Fruit fly (Drosophila melanogaster) whole organism, embryonic: Measurements from ENCODE around the gene cup.

Experiments used
- Aef1 ChIP-seq: fragments of 200-800 bp; sonication (Bioruptor generic); IDR thresholded peaks from 3 replicates; pipeline ENCODE4 v1.3.6; 2022; ENCODE audit warnings: missing biosample characterization, missing genetic modification characterization
- Awh ChIP-seq: fragments of 200-800 bp; sonication (Bioruptor generic); IDR thresholded peaks from 2 replicates; pipeline ENCODE4, ENCODE4 v1.3.6; 2022; ENCODE audit warnings: missing biosample characterization, missing genetic modification characterization
- CG10274 ChIP-seq: fragments of 200-800 bp; sonication (Bioruptor generic); optimal IDR thresholded peaks from 3 replicates; lab custom pipeline; 2017; ENCODE audit warnings: missing biosample characterization, mild to moderate bottlenecking, missing genetic modification characterization
- CG12071 ChIP-seq: fragments of 200-800 bp; sonication (Bioruptor generic); optimal IDR thresholded peaks from 3 replicates; lab custom pipeline; 2018; ENCODE audit warnings: missing biosample characterization, mild to moderate bottlenecking, missing genetic modification characterization
- CG12104 ChIP-seq: fragments of 200-800 bp; sonication (Bioruptor generic); optimal IDR thresholded peaks from 3 replicates; lab custom pipeline; 2016; ENCODE audit warnings: missing biosample characterization, missing genetic modification characterization
- CG12236 ChIP-seq: fragments of 200-800 bp; sonication (Bioruptor generic); optimal IDR thresholded peaks from 2 replicates; lab custom pipeline; 2016; ENCODE audit warnings: missing biosample characterization, missing genetic modification characterization
- CG15601 ChIP-seq: fragments of 200-800 bp; sonication (Bioruptor generic); optimal IDR thresholded peaks from 3 replicates; lab custom pipeline; 2019; ENCODE audit warnings: missing biosample characterization, mild to moderate bottlenecking, missing genetic modification characterization, moderate library complexity
- CG16815 ChIP-seq: fragments of 200-800 bp; sonication (Bioruptor generic); optimal IDR thresholded peaks from 3 replicates; lab custom pipeline; 2017; ENCODE audit warnings: missing biosample characterization, mild to moderate bottlenecking, missing genetic modification characterization
- CG17385 ChIP-seq: fragments of 200-800 bp; sonication (Bioruptor generic); optimal IDR thresholded peaks from 3 replicates; lab custom pipeline; 2018; ENCODE audit warnings: missing biosample characterization, mild to moderate bottlenecking, missing genetic modification characterization
- CG17568 ChIP-seq: fragments of 200-800 bp; sonication (Bioruptor generic); optimal IDR thresholded peaks from 2 replicates; lab custom pipeline; 2018; ENCODE audit warnings: missing biosample characterization, mild to moderate bottlenecking, missing genetic modification characterization, moderate library complexity
- CG17612 ChIP-seq: fragments of 200-800 bp; sonication (Bioruptor generic); IDR thresholded peaks from 2 replicates; pipeline ENCODE4 v1.3.6; 2022; ENCODE audit warnings: missing biosample characterization, missing genetic modification characterization
- CG17802 ChIP-seq: fragments of 200-800 bp; sonication (Bioruptor generic); optimal IDR thresholded peaks from 2 replicates; lab custom pipeline; 2018; ENCODE audit warnings: missing biosample characterization, mild to moderate bottlenecking, missing genetic modification characterization, moderate library complexity
- CG2116 ChIP-seq: fragments of 200-800 bp; sonication (Bioruptor generic); optimal IDR thresholded peaks from 3 replicates; lab custom pipeline; 2018; ENCODE audit warnings: missing biosample characterization, mild to moderate bottlenecking, missing genetic modification characterization
- CG3726 ChIP-seq: fragments of 200-800 bp; sonication (Bioruptor generic); IDR thresholded peaks from 3 replicates; pipeline ENCODE4, ENCODE4 v1.3.6; 2022; ENCODE audit warnings: missing biosample characterization, missing genetic modification characterization
- CG3838 ChIP-seq: fragments of 200-800 bp; sonication (Bioruptor generic); optimal IDR thresholded peaks from 3 replicates; lab custom pipeline; 2016; ENCODE audit warnings: missing biosample characterization, missing genetic modification characterization
- CG42726 ChIP-seq: fragments of 200-800 bp; sonication (Bioruptor generic); IDR thresholded peaks from 2 replicates; pipeline ENCODE4 v1.3.6; 2022; ENCODE audit warnings: missing biosample characterization, missing genetic modification characterization; ENCODE audit not compliant: partially characterized antibody
- CG4282 ChIP-seq: fragments of 200-800 bp; sonication (Bioruptor generic); optimal IDR thresholded peaks from 2 replicates; lab custom pipeline; 2016; ENCODE audit warnings: missing biosample characterization, missing genetic modification characterization
- CG4617 ChIP-seq: fragments of 200-800 bp; sonication (Bioruptor generic); optimal IDR thresholded peaks from 3 replicates; lab custom pipeline; 2016; ENCODE audit warnings: missing biosample characterization, missing genetic modification characterization, borderline replicate concordance
- CG6175 ChIP-seq: fragments of 200-800 bp; sonication (Bioruptor generic); IDR thresholded peaks from 3 replicates; pipeline ENCODE4 v1.3.6; 2022; ENCODE audit warnings: missing biosample characterization, missing genetic modification characterization
- CG6272 ChIP-seq: fragments of 200-800 bp; sonication (Bioruptor generic); IDR thresholded peaks from 2 replicates; pipeline ENCODE4 v1.3.6; 2022; ENCODE audit warnings: missing biosample characterization, missing genetic modification characterization
- CG6689 ChIP-seq: fragments of 200-800 bp; sonication (Bioruptor generic); IDR thresholded peaks from 2 replicates; pipeline ENCODE4 v1.3.6; 2022; ENCODE audit warnings: missing biosample characterization, missing genetic modification characterization
- CG9609 ChIP-seq: fragments of 200-800 bp; sonication (Bioruptor generic); optimal IDR thresholded peaks from 3 replicates; lab custom pipeline; 2016; ENCODE audit warnings: missing biosample characterization, missing genetic modification characterization
- Fer3 ChIP-seq: fragments of 200-800 bp; sonication (Bioruptor generic); optimal IDR thresholded peaks from 2 replicates; lab custom pipeline; 2018; ENCODE audit warnings: missing biosample characterization, mild to moderate bottlenecking, missing genetic modification characterization, moderate library complexity
- Lpt ChIP-seq: fragments of >200 bp; optimal IDR thresholded peaks from 2 replicates; lab custom pipeline; 2018; ENCODE audit warnings: missing biosample characterization, missing genetic modification characterization
- NC2α ChIP-seq: fragments of 200-800 bp; sonication (Bioruptor generic); optimal IDR thresholded peaks from 2 replicates; lab custom pipeline; 2016; ENCODE audit warnings: missing biosample characterization, missing genetic modification characterization
- NK7.1 ChIP-seq: fragments of 200-800 bp; sonication (Bioruptor generic); optimal IDR thresholded peaks from 3 replicates; lab custom pipeline; 2016; ENCODE audit warnings: missing biosample characterization, missing genetic modification characterization
- Nf-YA ChIP-seq: fragments of 200-800 bp; sonication (Bioruptor generic); IDR thresholded peaks from 2 replicates; pipeline ENCODE4 v1.3.6; 2022; ENCODE audit warnings: missing biosample characterization, missing genetic modification characterization
- Nf-YC ChIP-seq: fragments of 200-800 bp; optimal IDR thresholded peaks from 3 replicates; lab custom pipeline; 2019; ENCODE audit warnings: missing biosample characterization, mild to moderate bottlenecking, missing genetic modification characterization, moderate library complexity
- Oli ChIP-seq: fragments of 200-800 bp; sonication (Bioruptor generic); optimal IDR thresholded peaks from 2 replicates; lab custom pipeline; 2018; ENCODE audit warnings: missing biosample characterization, mild to moderate bottlenecking, missing genetic modification characterization, moderate library complexity
- Ravus ChIP-seq: fragments of 200-800 bp; sonication (Bioruptor generic); IDR thresholded peaks from 2 replicates; pipeline ENCODE4 v1.3.6; 2022; ENCODE audit warnings: missing biosample characterization, missing genetic modification characterization
- Rx ChIP-seq: fragments of 200-800 bp; sonication (Bioruptor generic); IDR thresholded peaks from 2 replicates; pipeline ENCODE4 v1.3.6; 2022; ENCODE audit warnings: missing biosample characterization, missing genetic modification characterization
- Spps ChIP-seq: fragments of 200-800 bp; sonication (Bioruptor generic); optimal IDR thresholded peaks from 2 replicates; lab custom pipeline; 2018; ENCODE audit warnings: missing biosample characterization, mild to moderate bottlenecking, missing genetic modification characterization
- Stat92E ChIP-seq, 3 experiments: fragments of >200 bp in 2 of 3; fragments of 200-800 bp in 1 of 3; sonication (Bioruptor generic) in 1 of 3; optimal IDR thresholded peaks; 2 replicates each; lab custom pipeline; 2017 to 2019; ENCODE audit warnings: missing biosample characterization in 3 of 3, missing genetic modification characterization in 3 of 3, mild to moderate bottlenecking in 1 of 3, moderate library complexity in 1 of 3
- TFAM ChIP-seq: fragments of 200-800 bp; sonication (Bioruptor generic); optimal IDR thresholded peaks from 2 replicates; lab custom pipeline; 2017; ENCODE audit warnings: missing biosample characterization, missing genetic modification characterization, inconsistent platforms
- al ChIP-seq: fragments of 200-800 bp; sonication (Bioruptor generic); IDR thresholded peaks from 2 replicates; pipeline ENCODE4 v1.3.6; 2022; ENCODE audit warnings: missing biosample characterization, missing genetic modification characterization
- aop ChIP-seq: fragments of 200-800 bp; sonication (Bioruptor generic); IDR thresholded peaks from 2 replicates; pipeline ENCODE4 v1.3.6; 2022; ENCODE audit warnings: missing biosample characterization, missing genetic modification characterization
- bab2 ChIP-seq: fragments of 200-800 bp; sonication (Bioruptor generic); optimal IDR thresholded peaks from 2 replicates; lab custom pipeline; 2016; ENCODE audit warnings: missing biosample characterization, missing genetic modification characterization
- bbx ChIP-seq: fragments of 200-800 bp; sonication (Bioruptor generic); IDR thresholded peaks from 2 replicates; pipeline ENCODE4 v1.3.6; 2022; ENCODE audit warnings: missing biosample characterization, missing genetic modification characterization; ENCODE audit not compliant: partially characterized antibody
- corto ChIP-seq: fragments of 200-800 bp; sonication (Bioruptor generic); optimal IDR thresholded peaks from 2 replicates; lab custom pipeline; 2016; ENCODE audit warnings: missing biosample characterization, mild to moderate bottlenecking, missing genetic modification characterization, moderate library complexity
- ems ChIP-seq: fragments of 200-800 bp; sonication (Bioruptor generic); optimal IDR thresholded peaks from 3 replicates; lab custom pipeline; 2016; ENCODE audit warnings: missing biosample characterization, missing genetic modification characterization
- eyg ChIP-seq: fragments of 200-800 bp; sonication (Bioruptor generic); optimal IDR thresholded peaks from 3 replicates; lab custom pipeline; 2016; ENCODE audit warnings: missing biosample characterization, missing genetic modification characterization
- fd64A ChIP-seq: fragments of 200-800 bp; sonication (Bioruptor generic); optimal IDR thresholded peaks from 3 replicates; lab custom pipeline; 2018; ENCODE audit warnings: missing biosample characterization, mild to moderate bottlenecking, missing genetic modification characterization
- gem ChIP-seq: fragments of 200-800 bp; sonication (Bioruptor generic); optimal IDR thresholded peaks from 2 replicates; lab custom pipeline; 2019; ENCODE audit warnings: missing biosample characterization, mild to moderate bottlenecking, missing genetic modification characterization, moderate library complexity
- gro ChIP-seq: fragments of 200-800 bp; sonication (Bioruptor generic); optimal IDR thresholded peaks from 2 replicates; lab custom pipeline; 2016; ENCODE audit warnings: missing biosample characterization, missing genetic modification characterization
- hbn ChIP-seq: fragments of 200-800 bp; sonication (Bioruptor generic); IDR thresholded peaks from 2 replicates; pipeline ENCODE4 v1.3.6; 2022; ENCODE audit warnings: missing biosample characterization, missing genetic modification characterization; ENCODE audit not compliant: partially characterized antibody
- kni ChIP-seq: fragments of 200-800 bp; sonication (Bioruptor generic); optimal IDR thresholded peaks from 3 replicates; lab custom pipeline; 2017; ENCODE audit warnings: mild to moderate bottlenecking, missing biosample characterization, missing genetic modification reagents, missing genetic modification characterization
- mirr ChIP-seq: fragments of 200-800 bp; sonication (Bioruptor generic); optimal IDR thresholded peaks from 3 replicates; lab custom pipeline; 2018; ENCODE audit warnings: missing biosample characterization, mild to moderate bottlenecking, missing genetic modification characterization
- row ChIP-seq: fragments of 200-800 bp; sonication (Bioruptor generic); IDR thresholded peaks from 3 replicates; pipeline ENCODE4 v1.3.6; 2022; ENCODE audit warnings: missing biosample characterization, missing genetic modification characterization
- sisA ChIP-seq: fragments of 200-800 bp; sonication (Bioruptor generic); IDR thresholded peaks from 2 replicates; pipeline ENCODE4 v1.3.6; 2022; ENCODE audit warnings: missing biosample characterization, missing genetic modification characterization
- vnd ChIP-seq: fragments of 200-800 bp; sonication (Bioruptor generic); IDR thresholded peaks from 3 replicates; pipeline ENCODE4 v1.3.6; 2022; ENCODE audit warnings: missing biosample characterization, missing genetic modification characterization; ENCODE audit not compliant: partially characterized antibody
- wek ChIP-seq: fragments of 200-800 bp; sonication (Bioruptor generic); optimal IDR thresholded peaks from 3 replicates; lab custom pipeline; 2018; ENCODE audit warnings: missing biosample characterization, mild to moderate bottlenecking, missing genetic modification characterization, moderate library complexity
- yki ChIP-seq: fragments of >200 bp; optimal IDR thresholded peaks from 3 replicates; lab custom pipeline; 2018

Gene cup

dm6 chr2L:6693794-6694254 is 30.4 kb downstream of the cup start (continued):
- TF ChIP-seq Oli, result peak; percentile 59
- no peak for TF ChIP-seq Spps (tag; lab: Kevin White, UChicago)
- TF ChIP-seq CG4282 (GFP tag; lab: Kevin White, UChicago), result no peak
- TF ChIP-seq gro, result no peak
- no peak for TF ChIP-seq NK7.1
- TF ChIP-seq wek (GFP tag; lab: Kevin White, UChicago), result no peak
- no peak for TF ChIP-seq yki (lab: Kevin White, UChicago)
- no peak for TF ChIP-seq Rx (GFP tag; lab: Robert Waterston, UW)
- TF ChIP-seq CG9609 (GFP tag; lab: Kevin White, UChicago), result no peak
- TF ChIP-seq CG42726 (GFP tag; lab: Robert Waterston, UW), result no peak
- TF ChIP-seq mirr (GFP tag; lab: Kevin White, UChicago), result no peak
- no peak for TF ChIP-seq CG12236 (GFP tag; lab: Kevin White, UChicago)
- TF ChIP-seq CG4617 (GFP tag; lab: Kevin White, UChicago), result no peak
- TF ChIP-seq Nf-YA, result no peak
- no peak for TF ChIP-seq bab2 (GFP tag; lab: Kevin White, UChicago)
- no peak for TF ChIP-seq bbx (GFP tag; lab: Robert Waterston, UW)
- no peak for TF ChIP-seq vnd (GFP tag; lab: Robert Waterston, UW)
- TF ChIP-seq TFAM (GFP tag; lab: Kevin White, UChicago), result no peak
- no peak for TF ChIP-seq CG17612
- TF ChIP-seq CG6272 (GFP tag; lab: Robert Waterston, UW), result no peak
- no peak for TF ChIP-seq CG3726 (GFP tag; lab: Robert Waterston, UW)
- TF ChIP-seq CG3838, result no peak
- peak; percentile 59 for TF ChIP-seq CG17385 (GFP tag; lab: Kevin White, UChicago)
- TF ChIP-seq ems (GFP tag; lab: Kevin White, UChicago), result no peak
- TF ChIP-seq fd64A (GFP tag; lab: Kevin White, UChicago), result peak; percentile 14
- TF ChIP-seq Aef1 (GFP tag; lab: Robert Waterston, UW), result no peak
- TF ChIP-seq kni (GFP tag; lab: Kevin White, UChicago), result no peak
- no peak for TF ChIP-seq Ravus
- no peak for TF ChIP-seq CG6175
- no peak for TF ChIP-seq CG16815 (GFP tag; lab: Kevin White, UChicago)
- peak; percentile 77 for TF ChIP-seq gem (tag; lab: Kevin White, UChicago)
- TF ChIP-seq CG6689 (GFP tag; lab: Robert Waterston, UW), result peak; percentile 45
- TF ChIP-seq Lpt (GFP tag; lab: Kevin White, UChicago), result no peak
- TF ChIP-seq corto, result no peak
- TF ChIP-seq eyg, result no peak
- TF ChIP-seq al (GFP tag; lab: Robert Waterston, UW), result no peak
- peak; percentile 29 for TF ChIP-seq CG15601 (tag; lab: Kevin White, UChicago)
- TF ChIP-seq Stat92E (GFP tag; optimal IDR thresholded peaks at IDR 0.05; lab: Kevin White, UChicago), result no peak
- TF ChIP-seq sisA (GFP tag; lab: Robert Waterston, UW), result 0 out of 2 replicates have a peak, but pooled peaks have one; percentile 21
- TF ChIP-seq row (GFP tag; lab: Robert Waterston, UW), result peak; percentile 55
- TF ChIP-seq Awh (GFP tag; lab: Robert Waterston, UW), result no peak
- TF ChIP-seq CG12104 (GFP tag; lab: Kevin White, UChicago), result peak; percentile 19
- no peak for TF ChIP-seq hbn (GFP tag; lab: Robert Waterston, UW)
- no peak for TF ChIP-seq CG10274 (GFP tag; lab: Kevin White, UChicago)
- no peak for TF ChIP-seq CG17802 (tag; lab: Kevin White, UChicago)
- no peak for TF ChIP-seq CG17568 (GFP tag; lab: Kevin White, UChicago)
- TF ChIP-seq CG2116, result peak; percentile 3
- peak; percentile 36 for TF ChIP-seq Nf-YC (tag; lab: Kevin White, UChicago)
- TF ChIP-seq NC2α (GFP tag; lab: Kevin White, UChicago), result no peak
- no peak for TF ChIP-seq aop
- TF ChIP-seq Fer3 (tag; lab: Kevin White, UChicago), result no peak
- TF ChIP-seq CG12071 (GFP tag; lab: Kevin White, UChicago), result no peak
